Fruit fly (Drosophila melanogaster): ENCODE results near the gene tipE.

dm6 chr3L:4220679-4221078 lies 32.4 kb downstream of the tipE start:
- TF ChIP-seq CTCF (optimal IDR thresholded peaks at IDR 0.05) (no peak), CG8478 (optimal IDR thresholded peaks at IDR 0.05) (no peak)

Measured in S2 (cell line).